Fruit fly (Drosophila melanogaster) whole organism, embryonic: ENCODE data around the gene Cdk7.

Experiments used
- Antp ChIP-seq: fragments of 200-800 bp; sonication (Bioruptor generic); optimal IDR thresholded peaks from 3 replicates; lab custom pipeline; 2016; ENCODE audit warnings: missing biosample characterization, missing genetic modification characterization
- CG1024 ChIP-seq: fragments of 200-800 bp; sonication (Bioruptor generic); IDR thresholded peaks from 2 replicates; pipeline ENCODE4 v1.3.6; 2022; ENCODE audit warnings: missing biosample characterization, missing genetic modification characterization
- CG10366 ChIP-seq: fragments of 200-800 bp; sonication (Bioruptor generic); IDR thresholded peaks from 2 replicates; pipeline ENCODE4 v1.3.6; 2022; ENCODE audit warnings: missing biosample characterization, missing genetic modification characterization
- CG10565 ChIP-seq: fragments of 200-800 bp; sonication (Bioruptor generic); optimal IDR thresholded peaks from 3 replicates; lab custom pipeline; 2016; ENCODE audit warnings: missing biosample characterization, mild to moderate bottlenecking, missing genetic modification characterization
- CG11093 ChIP-seq: fragments of 200-800 bp; sonication (Bioruptor generic); IDR thresholded peaks from 3 replicates; pipeline ENCODE4 v1.3.6; 2022; ENCODE audit warnings: missing biosample characterization, missing genetic modification characterization
- CG14441 ChIP-seq: fragments of 200-800 bp; sonication (Bioruptor generic); IDR thresholded peaks from 2 replicates; pipeline ENCODE4 v1.3.6; 2022; ENCODE audit warnings: missing biosample characterization, missing genetic modification characterization
- CG14667 ChIP-seq: fragments of 200-800 bp; sonication (Bioruptor generic); IDR thresholded peaks from 2 replicates; pipeline ENCODE4 v1.3.6; 2022; ENCODE audit warnings: missing biosample characterization, missing genetic modification characterization
- CG1603 ChIP-seq: fragments of 200-800 bp; sonication (Bioruptor generic); optimal IDR thresholded peaks from 2 replicates; lab custom pipeline; 2019; ENCODE audit warnings: missing biosample characterization, mild to moderate bottlenecking, missing genetic modification characterization, moderate library complexity
- CG16779 ChIP-seq: fragments of 200-800 bp; sonication (Bioruptor generic); IDR thresholded peaks from 2 replicates; pipeline ENCODE4 v1.3.6; 2022; ENCODE audit warnings: missing biosample characterization, missing genetic modification characterization
- CG16813 ChIP-seq: fragments of 200-800 bp; sonication (Bioruptor generic); IDR thresholded peaks from 3 replicates; pipeline ENCODE4 v1.3.6; 2022; ENCODE audit warnings: missing biosample characterization, missing genetic modification characterization; ENCODE audit not compliant: partially characterized antibody
- CG17328 ChIP-seq: fragments of 200-800 bp; sonication (Bioruptor generic); IDR thresholded peaks from 2 replicates; pipeline ENCODE4 v1.3.6; 2022; ENCODE audit warnings: missing biosample characterization, missing genetic modification characterization
- CG17912 ChIP-seq: fragments of 200-800 bp; sonication (Bioruptor generic); optimal IDR thresholded peaks from 2 replicates; lab custom pipeline; 2018; ENCODE audit warnings: missing biosample characterization, mild to moderate bottlenecking, missing genetic modification characterization
- CG2712 ChIP-seq: fragments of 200-800 bp; optimal IDR thresholded peaks from 3 replicates; lab custom pipeline; 2019; ENCODE audit warnings: missing biosample characterization, mild to moderate bottlenecking, missing genetic modification characterization, moderate library complexity
- CG30431 ChIP-seq: fragments of 200-800 bp; sonication (Bioruptor generic); optimal IDR thresholded peaks from 2 replicates; lab custom pipeline; 2017; ENCODE audit warnings: missing biosample characterization, missing genetic modification characterization
- CG31365 ChIP-seq: fragments of 200-800 bp; sonication (Bioruptor generic); optimal IDR thresholded peaks from 2 replicates; lab custom pipeline; 2018; ENCODE audit warnings: missing biosample characterization, mild to moderate bottlenecking, missing genetic modification characterization
- CG33557 ChIP-seq: fragments of 200-800 bp; sonication (Bioruptor generic); optimal IDR thresholded peaks from 2 replicates; lab custom pipeline; 2019; ENCODE audit warnings: missing biosample characterization, mild to moderate bottlenecking, missing genetic modification characterization, moderate library complexity
- CG42726 ChIP-seq: fragments of 200-800 bp; sonication (Bioruptor generic); IDR thresholded peaks from 2 replicates; pipeline ENCODE4 v1.3.6; 2022; ENCODE audit warnings: missing biosample characterization, missing genetic modification characterization; ENCODE audit not compliant: partially characterized antibody
- CG4854 ChIP-seq: fragments of 200-800 bp; sonication (Bioruptor generic); optimal IDR thresholded peaks from 2 replicates; lab custom pipeline; 2016; ENCODE audit warnings: missing biosample characterization, missing genetic modification characterization, inconsistent platforms
- CG7839 ChIP-seq: fragments of 200-800 bp; sonication (Bioruptor generic); optimal IDR thresholded peaks from 3 replicates; lab custom pipeline; 2018; ENCODE audit warnings: missing biosample characterization, mild to moderate bottlenecking, missing genetic modification characterization, moderate library complexity
- CG8944 ChIP-seq: fragments of 200-800 bp; sonication (Bioruptor generic); optimal IDR thresholded peaks from 3 replicates; lab custom pipeline; 2016; ENCODE audit warnings: missing biosample characterization, missing genetic modification characterization
- CG9797 ChIP-seq: fragments of 200-800 bp; sonication (Bioruptor generic); optimal IDR thresholded peaks from 3 replicates; lab custom pipeline; 2018; ENCODE audit warnings: missing biosample characterization, mild to moderate bottlenecking, missing genetic modification characterization
- CG9932 ChIP-seq: fragments of 200-800 bp; sonication (Bioruptor generic); IDR thresholded peaks from 2 replicates; pipeline ENCODE4 v1.3.6; 2022; ENCODE audit warnings: missing biosample characterization, missing genetic modification characterization
- Dfd ChIP-seq, 2 experiments: fragments of >200 bp; optimal IDR thresholded peaks; 2 replicates each; lab custom pipeline; 2017; ENCODE audit warnings: missing biosample characterization in 2 of 2, missing genetic modification characterization in 2 of 2
- Ets97D ChIP-seq: fragments of 200-800 bp; sonication (Bioruptor generic); optimal IDR thresholded peaks from 3 replicates; lab custom pipeline; 2016; ENCODE audit warnings: missing biosample characterization, missing genetic modification characterization
- H15 ChIP-seq: fragments of 200-800 bp; sonication (Bioruptor generic); IDR thresholded peaks from 3 replicates; pipeline ENCODE4 v1.3.6; 2022; ENCODE audit warnings: missing biosample characterization, missing genetic modification characterization
- Hr51 ChIP-seq, 2 experiments: fragments of 200-800 bp; sonication (Bioruptor generic); optimal IDR thresholded peaks; 2 replicates in 1 of 2; 3 replicates in 1 of 2; lab custom pipeline; 2016 to 2018; ENCODE audit warnings: missing biosample characterization in 2 of 2, missing genetic modification characterization in 2 of 2, mild to moderate bottlenecking in 1 of 2, moderate library complexity in 1 of 2
- Med ChIP-seq: fragments of 200-800 bp; sonication (Bioruptor generic); peaks from one replicate; lab custom pipeline; 2016; ENCODE audit warnings: missing biosample characterization, missing genetic modification characterization, mild to moderate bottlenecking, inconsistent platforms, moderate library complexity
- Meics ChIP-seq: fragments of 200-800 bp; sonication (Bioruptor generic); optimal IDR thresholded peaks from 2 replicates; lab custom pipeline; 2017; ENCODE audit warnings: missing biosample characterization, mild to moderate bottlenecking, missing genetic modification characterization
- Nf-YA ChIP-seq: fragments of 200-800 bp; sonication (Bioruptor generic); IDR thresholded peaks from 2 replicates; pipeline ENCODE4 v1.3.6; 2022; ENCODE audit warnings: missing biosample characterization, missing genetic modification characterization
- Oaz ChIP-seq: fragments of 200-800 bp; sonication (Bioruptor generic); IDR thresholded peaks from 2 replicates; pipeline ENCODE4 v1.3.6; 2022; ENCODE audit warnings: missing biosample characterization, missing genetic modification characterization
- Oli ChIP-seq: fragments of 200-800 bp; sonication (Bioruptor generic); optimal IDR thresholded peaks from 2 replicates; lab custom pipeline; 2018; ENCODE audit warnings: missing biosample characterization, mild to moderate bottlenecking, missing genetic modification characterization, moderate library complexity
- Ptx1 ChIP-seq: fragments of 200-800 bp; sonication (Bioruptor generic); IDR thresholded peaks from 2 replicates; pipeline ENCODE4 v1.3.6; 2022; ENCODE audit warnings: missing biosample characterization, missing genetic modification characterization
- TFAM ChIP-seq: fragments of 200-800 bp; sonication (Bioruptor generic); optimal IDR thresholded peaks from 2 replicates; lab custom pipeline; 2017; ENCODE audit warnings: missing biosample characterization, missing genetic modification characterization, inconsistent platforms
- YL-1 ChIP-seq: fragments of 200-800 bp; sonication (Bioruptor generic); optimal IDR thresholded peaks from 3 replicates; lab custom pipeline; 2017; ENCODE audit warnings: missing biosample characterization, mild to moderate bottlenecking, missing genetic modification characterization
- ato ChIP-seq: fragments of 200-800 bp; sonication (Bioruptor generic); IDR thresholded peaks from 2 replicates; pipeline ENCODE4 v1.3.6; 2022; ENCODE audit warnings: missing biosample characterization, missing genetic modification characterization; ENCODE audit not compliant: partially characterized antibody
- fd96Cb ChIP-seq: fragments of 200-800 bp; sonication (Bioruptor generic); optimal IDR thresholded peaks from 2 replicates; lab custom pipeline; 2018; ENCODE audit warnings: missing biosample characterization, mild to moderate bottlenecking, missing genetic modification characterization, moderate library complexity
- gro ChIP-seq: fragments of 200-800 bp; sonication (Bioruptor generic); optimal IDR thresholded peaks from 2 replicates; lab custom pipeline; 2016; ENCODE audit warnings: missing biosample characterization, missing genetic modification characterization
- jumu ChIP-seq: fragments of 200-800 bp; sonication (Bioruptor generic); optimal IDR thresholded peaks from 3 replicates; lab custom pipeline; 2016; ENCODE audit warnings: missing biosample characterization, missing genetic modification characterization
- mld ChIP-seq: fragments of 200-800 bp; sonication (Bioruptor generic); IDR thresholded peaks from 3 replicates; pipeline ENCODE4 v1.3.6; 2022; ENCODE audit warnings: missing biosample characterization, missing genetic modification characterization; ENCODE audit not compliant: partially characterized antibody
- nau ChIP-seq: fragments of 200-800 bp; sonication (Bioruptor generic); optimal IDR thresholded peaks from 3 replicates; lab custom pipeline; 2017; ENCODE audit warnings: missing biosample characterization, mild to moderate bottlenecking, missing genetic modification characterization, missing genetic modification reagents
- org-1 ChIP-seq: fragments of 200-800 bp; sonication (Bioruptor generic); optimal IDR thresholded peaks from 2 replicates; lab custom pipeline; 2017; ENCODE audit warnings: missing biosample characterization, missing genetic modification characterization
- pan ChIP-seq, 4 experiments: fragments of >200 bp in 3 of 4; fragments of 200-800 bp in 1 of 4; sonication (Bioruptor generic) in 1 of 4; optimal IDR thresholded peaks in 3 of 4; IDR thresholded peaks in 1 of 4; 2 replicates each; pipeline versions ENCODE4 v1.3.6 to Lab custom; 2017 to 2022; ENCODE audit warnings: missing biosample characterization in 2 of 4, missing genetic modification characterization in 2 of 4, mixed read lengths in 1 of 4
- pnt ChIP-seq: fragments of 200-800 bp; sonication (Bioruptor generic); optimal IDR thresholded peaks from 3 replicates; lab custom pipeline; 2016; ENCODE audit warnings: missing biosample characterization, missing genetic modification characterization
- prd ChIP-seq, 3 experiments: fragments of >200 bp in 2 of 3; fragments of 200-800 bp in 1 of 3; sonication (Bioruptor generic) in 1 of 3; optimal IDR thresholded peaks in 2 of 3; IDR thresholded peaks in 1 of 3; 2 replicates in 2 of 3; 3 replicates in 1 of 3; pipeline versions ENCODE4 v1.3.6 to Lab custom; 2017 to 2022; ENCODE audit warnings: missing biosample characterization in 1 of 3, missing genetic modification characterization in 1 of 3
- ranshi ChIP-seq: fragments of 200-800 bp; sonication (Bioruptor generic); IDR thresholded peaks from 2 replicates; pipeline ENCODE4 v1.3.6; 2022; ENCODE audit warnings: missing biosample characterization, missing genetic modification characterization
- row ChIP-seq: fragments of 200-800 bp; sonication (Bioruptor generic); IDR thresholded peaks from 3 replicates; pipeline ENCODE4 v1.3.6; 2022; ENCODE audit warnings: missing biosample characterization, missing genetic modification characterization
- sd ChIP-seq: fragments of 200-800 bp; sonication (Bioruptor generic); optimal IDR thresholded peaks from 3 replicates; lab custom pipeline; 2018; ENCODE audit warnings: missing biosample characterization, mild to moderate bottlenecking, missing genetic modification characterization, moderate library complexity
- sug ChIP-seq: fragments of 200-800 bp; optimal IDR thresholded peaks from 2 replicates; lab custom pipeline; 2019; ENCODE audit warnings: missing biosample characterization, mild to moderate bottlenecking, missing genetic modification characterization, moderate library complexity
- trh ChIP-seq: fragments of 200-800 bp; sonication (Bioruptor generic); optimal IDR thresholded peaks from 2 replicates; lab custom pipeline; 2016; ENCODE audit warnings: missing biosample characterization, missing genetic modification characterization
- usp ChIP-seq: fragments of >200 bp; optimal IDR thresholded peaks from 2 replicates; lab custom pipeline; 2017; ENCODE audit warnings: missing biosample characterization, missing genetic modification characterization

The Cdk7 gene

dm6 chrX:5357035-5357434 lies 48.3 kb upstream of the Cdk7 start (continued):
- TF ChIP-seq CG8944 (GFP tag; lab: Kevin White, UChicago) = no peak
- TF ChIP-seq CG17912 (GFP tag; lab: Kevin White, UChicago) = no peak
- TF ChIP-seq CG9797 (GFP tag; lab: Kevin White, UChicago) = no peak
- TF ChIP-seq fd96Cb (tag; lab: Kevin White, UChicago) = peak; percentile 0
- no peak for TF ChIP-seq Antp (GFP tag; lab: Kevin White, UChicago)
- TF ChIP-seq Nf-YA (GFP tag; lab: Robert Waterston, UW) = no peak
- TF ChIP-seq CG33557 (GFP tag; lab: Kevin White, UChicago) = no peak
- TF ChIP-seq Meics (GFP tag; lab: Kevin White, UChicago) = no peak
- TF ChIP-seq ranshi (GFP tag; lab: Robert Waterston, UW) = 0 out of 2 replicates have a peak, but pooled peaks have one; percentile 10
- peak; percentile 57; the same call in 2 of the 3 replicates for TF ChIP-seq row (GFP tag; lab: Robert Waterston, UW)
- TF ChIP-seq org-1 (GFP tag; lab: Kevin White, UChicago) = no peak
- no peak for TF ChIP-seq Dfd (GFP tag; optimal IDR thresholded peaks at IDR 0.05; lab: Kevin White, UChicago)
- TF ChIP-seq Oli = peak; percentile 24
- no peak for TF ChIP-seq CG1024
- no peak for TF ChIP-seq CG11093 (GFP tag; lab: Robert Waterston, UW)
- TF ChIP-seq usp = no peak
- TF ChIP-seq pan (optimal IDR thresholded peaks at IDR 0.05; lab: Kevin White, UChicago) = no peak
- TF ChIP-seq pan (GFP tag; optimal IDR thresholded peaks at IDR 0.05 in 1 of 2, IDR thresholded peaks at IDR 0.05 in 1 of 2) = peak in 1 of 2 experiments; percentile 10
- TF ChIP-seq gro (GFP tag; lab: Kevin White, UChicago) = no peak
- no peak for TF ChIP-seq ato (GFP tag; lab: Robert Waterston, UW)
- TF ChIP-seq CG9932 (GFP tag; lab: Robert Waterston, UW) = peak; percentile 30; the same call in 1 of the 2 replicates
- peak; percentile 30 for TF ChIP-seq CG7839 (tag; lab: Kevin White, UChicago)
- TF ChIP-seq Oaz (GFP tag; lab: Robert Waterston, UW) = no peak
- no peak for TF ChIP-seq TFAM
- no peak for TF ChIP-seq trh (GFP tag; lab: Kevin White, UChicago)
- TF ChIP-seq Ptx1 (GFP tag; lab: Robert Waterston, UW) = peak; percentile 47
- peak; percentile 25 for TF ChIP-seq CG1603 (tag; lab: Kevin White, UChicago)
- TF ChIP-seq prd (optimal IDR thresholded peaks at IDR 0.05; lab: Kevin White, UChicago) = no peak
- peak; percentile 36; the same call in 1 of the 3 replicates for TF ChIP-seq prd (GFP tag; IDR thresholded peaks at IDR 0.05; lab: Robert Waterston, UW)
- no peak for TF ChIP-seq CG16779 (GFP tag; lab: Robert Waterston, UW)
- peak; percentile 39; the same call in 1 of the 2 replicates for TF ChIP-seq CG14441
- peak; percentile 79 for TF ChIP-seq Med
- no peak for TF ChIP-seq jumu (GFP tag; lab: Kevin White, UChicago)
- no peak for TF ChIP-seq CG10366 (GFP tag; lab: Robert Waterston, UW)
- TF ChIP-seq sd (tag; lab: Kevin White, UChicago) = no peak
- TF ChIP-seq mld (GFP tag; lab: Robert Waterston, UW) = no peak
- TF ChIP-seq H15 (GFP tag; lab: Robert Waterston, UW) = no peak
- TF ChIP-seq CG30431 (GFP tag; lab: Kevin White, UChicago) = no peak
- TF ChIP-seq CG31365 (tag; lab: Kevin White, UChicago) = no peak
- TF ChIP-seq CG2712 (tag; lab: Kevin White, UChicago) = peak; percentile 9
- TF ChIP-seq YL-1 (GFP tag; lab: Kevin White, UChicago) = no peak
- TF ChIP-seq CG4854 (GFP tag; lab: Kevin White, UChicago) = no peak
- no peak for TF ChIP-seq CG16813 (GFP tag; lab: Robert Waterston, UW)
- TF ChIP-seq CG42726 (GFP tag; lab: Robert Waterston, UW) = no peak
- TF ChIP-seq Ets97D (GFP tag; lab: Kevin White, UChicago) = no peak
- TF ChIP-seq CG14667 (GFP tag; lab: Robert Waterston, UW) = no peak
- peak in 1 of 2 experiments; percentile 35 for TF ChIP-seq Hr51 (GFP tag; optimal IDR thresholded peaks at IDR 0.05; lab: Kevin White, UChicago)
- TF ChIP-seq pnt (GFP tag; lab: Kevin White, UChicago) = no peak
- TF ChIP-seq nau (GFP tag; lab: Kevin White, UChicago) = peak; percentile 67
- no peak for TF ChIP-seq sug (tag; lab: Kevin White, UChicago)
- no peak for TF ChIP-seq CG10565 (GFP tag; lab: Kevin White, UChicago)
- 0 out of 2 replicates have a peak, but pooled peaks have one; percentile 16 for TF ChIP-seq CG17328 (GFP tag; lab: Robert Waterston, UW)
